Worm (Caenorhabditis elegans): ENCODE measurements around the gene pho-7.

pho-7 gene

DNA sequence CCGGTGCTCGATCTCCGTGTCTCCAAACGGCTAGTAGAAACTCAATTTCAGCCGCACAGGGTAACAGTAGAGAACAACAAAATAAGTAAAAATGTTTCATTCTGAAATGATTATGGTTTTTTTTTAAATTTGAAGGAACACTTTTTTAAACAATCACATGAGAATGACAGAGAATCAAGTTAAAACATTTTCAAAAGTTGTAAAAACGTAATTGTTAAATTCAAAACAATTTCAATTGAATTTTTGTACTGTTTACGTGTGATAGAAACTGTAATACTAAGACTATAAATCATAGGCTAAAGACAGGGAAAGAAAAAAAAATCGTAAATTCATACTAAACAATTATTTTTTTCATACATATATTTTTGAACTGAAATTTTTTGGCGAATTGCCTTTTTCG, at the start of gene pho-7:
Gene pho-7 (minus strand): TSS at position 101 of the 400 bp plus-strand sequence.
- TF ChIP-seq mls-2 (tag; optimal IDR thresholded peaks at IDR 0.05) = no peak
- TF ChIP-seq ceh-83 (GFP tag; optimal IDR thresholded peaks at IDR 0.05) = no peak
- no peak for TF ChIP-seq tbx-8 (GFP tag; optimal IDR thresholded peaks at IDR 0.05)
- TF ChIP-seq zip-8 (tag; optimal IDR thresholded peaks at IDR 0.05) = no peak
- no peak for TF ChIP-seq ham-2 (GFP tag; optimal IDR thresholded peaks at IDR 0.05)

DNA sequence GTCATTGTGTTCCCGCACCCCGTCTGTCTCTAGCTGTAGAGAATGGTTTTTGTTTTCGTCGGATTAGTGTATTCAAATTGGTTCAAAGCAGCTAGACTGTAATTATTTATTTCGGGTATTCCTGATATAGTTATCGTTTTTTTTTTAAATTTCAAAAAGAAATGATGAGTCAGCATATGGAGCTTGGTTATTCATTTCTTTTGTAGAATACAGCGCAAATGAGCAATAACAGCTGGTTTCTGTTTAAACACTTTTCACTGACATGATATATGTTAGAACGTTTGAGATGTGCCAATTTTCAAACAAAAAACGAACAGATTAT, 49.7 kb upstream of the pho-7 start:
- TF ChIP-seq mls-2 (tag; optimal IDR thresholded peaks at IDR 0.05) (peak; percentile 63), blmp-1 (tag; optimal IDR thresholded peaks at IDR 0.05) (no peak)

DNA sequence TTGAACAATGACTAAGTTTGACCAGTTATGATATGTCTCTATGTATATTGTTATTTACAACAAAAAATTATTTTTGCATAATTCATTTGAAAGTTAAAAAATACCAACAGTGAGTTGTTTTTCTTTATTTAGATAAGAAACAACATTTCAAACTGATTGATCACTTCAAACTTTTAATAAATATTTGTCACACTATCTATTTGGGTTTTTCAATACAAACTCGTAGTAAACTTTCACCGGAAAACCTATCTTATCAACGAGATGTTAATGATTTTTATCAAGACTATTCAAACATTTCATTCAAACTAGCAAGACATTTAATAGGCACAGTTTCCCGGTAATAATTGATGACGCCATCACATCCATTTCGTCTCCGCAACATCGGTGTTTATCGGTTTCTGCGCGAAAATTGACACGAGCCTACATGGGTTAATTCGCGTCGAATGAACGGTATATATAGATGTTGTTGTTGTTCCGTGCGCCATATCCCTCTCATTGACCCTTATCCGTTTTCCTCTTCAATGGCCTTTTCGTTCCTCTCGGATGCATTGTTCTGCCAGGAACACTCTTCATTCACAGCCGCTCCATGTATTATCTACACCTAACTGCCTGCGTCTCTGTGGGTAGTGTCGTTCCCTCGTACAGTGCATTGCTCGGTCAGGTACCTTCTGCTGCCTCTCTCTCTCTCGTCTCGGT, 49.2 kb upstream of the pho-7 start:
- peak; percentile 28 for TF ChIP-seq cnd-1 (tag; optimal IDR thresholded peaks at IDR 0.05)
- TF ChIP-seq nhr-76 (tag; optimal IDR thresholded peaks at IDR 0.05) = no peak
- no peak for TF ChIP-seq sem-2 (GFP tag; optimal IDR thresholded peaks at IDR 0.05)
- TF ChIP-seq mls-2 (tag; optimal IDR thresholded peaks at IDR 0.05) = peak; percentile 75
- peak; percentile 84 for TF ChIP-seq ham-2 (GFP tag; optimal IDR thresholded peaks at IDR 0.05)
- peak; percentile 3 for TF ChIP-seq elt-1 (tag; optimal IDR thresholded peaks at IDR 0.05; ENCODE audit: borderline replicate concordance, insufficient read depth)
- TF ChIP-seq M03D4.4 (tag; optimal IDR thresholded peaks at IDR 0.05) = peak; percentile 24
- TF ChIP-seq unc-62 (GFP tag; optimal IDR thresholded peaks at IDR 0.05) = peak; percentile 8
- no peak for TF ChIP-seq unc-120 (tag; optimal IDR thresholded peaks at IDR 0.05; ENCODE audit: poor library complexity, severe bottlenecking)
- peak; percentile 23 for TF ChIP-seq ceh-43 (GFP tag; optimal IDR thresholded peaks at IDR 0.05)
- peak; percentile 96 for TF ChIP-seq nhr-2 (tag; optimal IDR thresholded peaks at IDR 0.05)
- TF ChIP-seq sptf-1 (tag; optimal IDR thresholded peaks at IDR 0.05) = peak; percentile 61
- peak; percentile 15 for TF ChIP-seq pha-4 (tag; optimal IDR thresholded peaks at IDR 0.05)
- TF ChIP-seq elt-3 (tag; optimal IDR thresholded peaks at IDR 0.05) = peak; percentile 25
- no peak for TF ChIP-seq unc-39 (tag; optimal IDR thresholded peaks at IDR 0.05)

- TF ChIP-seq nhr-2 (tag; optimal IDR thresholded peaks at IDR 0.05) (peak; percentile 81), hlh-1 (tag; optimal IDR thresholded peaks at IDR 0.05) (peak; percentile 76), nhr-76 (tag; optimal IDR thresholded peaks at IDR 0.05) (no peak), ceh-83 (GFP tag; optimal IDR thresholded peaks at IDR 0.05) (peak; percentile 16), zip-8 (tag; optimal IDR thresholded peaks at IDR 0.05) (peak; percentile 78), drap-1 (GFP tag; optimal IDR thresholded peaks at IDR 0.05) (no peak)
Observed at ce11 chrX:10989286-10989685, 48.1 kb upstream of the pho-7 start.

ce11 chrX:10982051-10982450, 40.9 kb upstream of the pho-7 start, which contains the start of gene ver-4:
Gene ver-4, plus strand, starts transcription at chrX:10982351.
- TF ChIP-seq bed-3 (GFP tag; optimal IDR thresholded peaks at IDR 0.05) (no peak), ceh-39 (tag; optimal IDR thresholded peaks at IDR 0.05) (no peak), sem-2 (GFP tag; optimal IDR thresholded peaks at IDR 0.05) (no peak), nhr-2 (tag; optimal IDR thresholded peaks at IDR 0.05) (no peak), elt-1 (tag; optimal IDR thresholded peaks at IDR 0.05; ENCODE audit: borderline replicate concordance, insufficient read depth) (no peak), mab-5 (tag; optimal IDR thresholded peaks at IDR 0.05) (no peak), unc-120 (tag; optimal IDR thresholded peaks at IDR 0.05; ENCODE audit: poor library complexity, severe bottlenecking) (no peak), lin-13 (tag; optimal IDR thresholded peaks at IDR 0.05) (no peak), mls-2 (tag; optimal IDR thresholded peaks at IDR 0.05) (no peak)

ce11 chrX:10981374-10981773, 40.2 kb upstream of the pho-7 start:
- TF ChIP-seq mep-1 (tag; optimal IDR thresholded peaks at IDR 0.05) (no peak), lin-13 (tag; optimal IDR thresholded peaks at IDR 0.05) (no peak), unc-39 (tag; optimal IDR thresholded peaks at IDR 0.05) (no peak), mab-5 (tag; optimal IDR thresholded peaks at IDR 0.05) (no peak), tbx-8 (GFP tag; optimal IDR thresholded peaks at IDR 0.05) (no peak), nhr-237 (tag; optimal IDR thresholded peaks at IDR 0.05) (no peak), snpc-4 (tag; optimal IDR thresholded peaks at IDR 0.05) (no peak), zip-8 (tag; optimal IDR thresholded peaks at IDR 0.05) (no peak), M03D4.4 (tag; optimal IDR thresholded peaks at IDR 0.05) (no peak), ceh-43 (GFP tag; optimal IDR thresholded peaks at IDR 0.05) (no peak), cnd-1 (tag; optimal IDR thresholded peaks at IDR 0.05) (no peak)
